Fruit fly (Drosophila melanogaster) whole organism, wandering third instar larva: ENCODE results near the gene wts.

Experiments
- Abd-B ChIP-seq: fragments of >200 bp; optimal IDR thresholded peaks from 2 replicates; lab custom pipeline; 2017; ENCODE audit warnings: missing biosample characterization, missing genetic modification characterization
- CG32264 ChIP-seq: fragments of 200-800 bp; sonication (Bioruptor generic); optimal IDR thresholded peaks from 2 replicates; lab custom pipeline; 2016; ENCODE audit warnings: missing biosample characterization, missing genetic modification characterization
- CG9705 ChIP-seq: fragments of 200-800 bp; sonication (Bioruptor generic); optimal IDR thresholded peaks from 2 replicates; lab custom pipeline; 2018; ENCODE audit warnings: missing biosample characterization, mild to moderate bottlenecking, missing genetic modification characterization
- Dfd ChIP-seq: fragments of >200 bp; optimal IDR thresholded peaks from 2 replicates; lab custom pipeline; 2017; ENCODE audit warnings: missing biosample characterization, missing genetic modification characterization
- Dif ChIP-seq: fragments of 200-275, 200-300 bp; sonication (Bioruptor generic); optimal IDR thresholded peaks from 2 replicates; lab custom pipeline; 2018; ENCODE audit warnings: missing biosample characterization, missing genetic modification characterization; ENCODE audit not compliant: partially characterized antibody
- GATAd ChIP-seq: sonication (Bioruptor generic); optimal IDR thresholded peaks from 2 replicates; lab custom pipeline; 2016; ENCODE audit warnings: missing biosample characterization, missing genetic modification characterization
- HLH106 ChIP-seq: fragments of 200-800 bp; optimal IDR thresholded peaks from 3 replicates; lab custom pipeline; 2019; ENCODE audit warnings: missing biosample characterization, mild to moderate bottlenecking, missing genetic modification characterization, moderate library complexity
- Jra ChIP-seq: sonication (Bioruptor generic); optimal IDR thresholded peaks from 2 replicates; lab custom pipeline; 2016; ENCODE audit warnings: missing biosample characterization, missing genetic modification characterization
- Mio ChIP-seq: sonication (Bioruptor generic); optimal IDR thresholded peaks from 2 replicates; lab custom pipeline; 2016; ENCODE audit warnings: missing biosample characterization, missing genetic modification characterization
- Myc ChIP-seq: fragments of >200 bp; optimal IDR thresholded peaks from 2 replicates; lab custom pipeline; 2017
- N ChIP-seq: fragments of >200 bp; optimal IDR thresholded peaks from 2 replicates; lab custom pipeline; 2018; ENCODE audit warnings: missing biosample characterization, missing external identifiers, missing genetic modification characterization
- OdsH ChIP-seq: fragments of 200-800 bp; sonication (Bioruptor generic); optimal IDR thresholded peaks from 2 replicates; lab custom pipeline; 2016; ENCODE audit warnings: missing biosample characterization, mild to moderate bottlenecking, missing genetic modification characterization
- Rel ChIP-seq, 2 experiments: fragments of 200-800 bp; sonication (Bioruptor generic) in 1 of 2; optimal IDR thresholded peaks; 2 replicates in 1 of 2; 3 replicates in 1 of 2; lab custom pipeline; 2016 to 2019; ENCODE audit warnings: mild to moderate bottlenecking in 2 of 2, missing biosample characterization in 2 of 2, missing genetic modification characterization in 2 of 2, moderate library complexity in 1 of 2
- Sp1 ChIP-seq: fragments of 200-800 bp; sonication (Bioruptor generic); optimal IDR thresholded peaks from 3 replicates; lab custom pipeline; 2019; ENCODE audit warnings: missing biosample characterization, mild to moderate bottlenecking, missing genetic modification characterization, moderate library complexity
- Vsx2 ChIP-seq: fragments of 200-300, 225-300 bp; sonication (Bioruptor generic); optimal IDR thresholded peaks from 2 replicates; lab custom pipeline; 2018; ENCODE audit warnings: missing biosample characterization, missing genetic modification characterization; ENCODE audit not compliant: partially characterized antibody
- br ChIP-seq: fragments of 200-800 bp; sonication (Bioruptor generic); optimal IDR thresholded peaks from 2 replicates; lab custom pipeline; 2016; ENCODE audit warnings: missing biosample characterization, missing genetic modification characterization
- brk ChIP-seq: fragments of 200-800 bp; sonication (Bioruptor generic); optimal IDR thresholded peaks from 2 replicates; lab custom pipeline; 2016; ENCODE audit warnings: missing biosample characterization, mild to moderate bottlenecking, missing genetic modification characterization
- dl ChIP-seq, 2 experiments: fragments of 175-275, 200-275 bp in 1 of 2; fragments of 200-275 bp in 1 of 2; sonication (Bioruptor generic); optimal IDR thresholded peaks; lab custom pipeline; 2018; ENCODE audit warnings: mild to moderate bottlenecking in 2 of 2, missing biosample characterization in 2 of 2, missing genetic modification characterization in 2 of 2, moderate library complexity in 2 of 2; ENCODE audit not compliant: partially characterized antibody in 2 of 2, insufficient read depth in 1 of 2
- dmrt93B ChIP-seq: fragments of 200-800 bp; sonication (Bioruptor generic); optimal IDR thresholded peaks from 2 replicates; lab custom pipeline; 2018; ENCODE audit warnings: missing biosample characterization, mild to moderate bottlenecking, missing genetic modification characterization
- dsf ChIP-seq: sonication (Bioruptor generic); optimal IDR thresholded peaks from 2 replicates; lab custom pipeline; 2016; ENCODE audit warnings: missing biosample characterization, missing genetic modification characterization, borderline replicate concordance
- ey ChIP-seq: fragments of 200-800 bp; sonication (Bioruptor generic); optimal IDR thresholded peaks from 2 replicates; lab custom pipeline; 2016; ENCODE audit warnings: missing biosample characterization, missing genetic modification characterization
- foxo ChIP-seq, 2 experiments: fragments of 200-800 bp; sonication (Bioruptor generic); optimal IDR thresholded peaks; 2 replicates in 1 of 2; 3 replicates in 1 of 2; lab custom pipeline; 2016 to 2017; ENCODE audit warnings: missing biosample characterization in 2 of 2, missing genetic modification characterization in 2 of 2
- fru ChIP-seq: fragments of 200-800 bp; sonication (Bioruptor generic); optimal IDR thresholded peaks from 3 replicates; lab custom pipeline; 2016; ENCODE audit warnings: missing biosample characterization, mild to moderate bottlenecking, missing genetic modification characterization
- h ChIP-seq: fragments of 200-800 bp; sonication (Bioruptor generic); optimal IDR thresholded peaks from 3 replicates; lab custom pipeline; 2016; ENCODE audit warnings: missing biosample characterization, mild to moderate bottlenecking, missing genetic modification characterization
- lola ChIP-seq: fragments of >200 bp; optimal IDR thresholded peaks from 2 replicates; lab custom pipeline; 2017; ENCODE audit warnings: missing biosample characterization, missing genetic modification characterization
- pan ChIP-seq: fragments of >200 bp; optimal IDR thresholded peaks from 2 replicates; lab custom pipeline; 2017
- psq ChIP-seq: fragments of 200-800 bp; sonication (Bioruptor generic); optimal IDR thresholded peaks from 3 replicates; lab custom pipeline; 2017; ENCODE audit warnings: missing biosample characterization, mild to moderate bottlenecking, missing genetic modification characterization, moderate library complexity
- rgr ChIP-seq: fragments of 200-800 bp; sonication (Bioruptor generic); optimal IDR thresholded peaks from 3 replicates; lab custom pipeline; 2016; ENCODE audit warnings: missing biosample characterization, mild to moderate bottlenecking, missing genetic modification characterization
- sv ChIP-seq: fragments of 200-800 bp; sonication (Bioruptor generic); optimal IDR thresholded peaks from 3 replicates; lab custom pipeline; 2016; ENCODE audit warnings: missing biosample characterization, missing genetic modification characterization
- tai ChIP-seq: sonication (Bioruptor generic); optimal IDR thresholded peaks from 2 replicates; lab custom pipeline; 2016; ENCODE audit warnings: missing biosample characterization, missing genetic modification characterization
- usp ChIP-seq: fragments of >200 bp; optimal IDR thresholded peaks from 2 replicates; lab custom pipeline; 2017; ENCODE audit warnings: missing biosample characterization, missing genetic modification characterization
- woc ChIP-seq: sonication (Bioruptor generic); optimal IDR thresholded peaks from 2 replicates; lab custom pipeline; 2016; ENCODE audit warnings: missing biosample characterization, mild to moderate bottlenecking, missing genetic modification characterization

Gene wts

dm6 chr3R:30781116-30781515 lies 25.3 kb downstream of the wts start:
- TF ChIP-seq fru (GFP tag; lab: Kevin White, UChicago), result no peak
- TF ChIP-seq Sp1 (GFP tag; lab: Kevin White, UChicago), result no peak
- TF ChIP-seq Mio, result no peak
- TF ChIP-seq woc (GFP tag; lab: Kevin White, UChicago), result no peak
- no peak for TF ChIP-seq dsf (GFP tag; lab: Kevin White, UChicago)
- TF ChIP-seq foxo (GFP tag; optimal IDR thresholded peaks at IDR 0.05; lab: Kevin White, UChicago), result no peak
- no peak for TF ChIP-seq tai (GFP tag; lab: Kevin White, UChicago)
- no peak for TF ChIP-seq GATAd (GFP tag; lab: Kevin White, UChicago)
- no peak for TF ChIP-seq N (GFP tag; lab: Kevin White, UChicago)
- no peak for TF ChIP-seq h (GFP tag; lab: Kevin White, UChicago)
- TF ChIP-seq dmrt93B (GFP tag; lab: Kevin White, UChicago), result no peak
- TF ChIP-seq OdsH (GFP tag; lab: Kevin White, UChicago), result no peak
- no peak for TF ChIP-seq br (GFP tag; lab: Kevin White, UChicago)
- no peak for TF ChIP-seq brk (GFP tag; lab: Kevin White, UChicago)
- no peak for TF ChIP-seq sv

- TF ChIP-seq usp, result no peak
- TF ChIP-seq Vsx2, result no peak
- TF ChIP-seq pan (lab: Kevin White, UChicago), result no peak
- TF ChIP-seq Jra (GFP tag; lab: Kevin White, UChicago), result no peak
These were observed 26.0 kb downstream of the wts start for dm6 chr3R:30780451-30780850.

dm6 chr3R:30779257-30779656 lies 27.2 kb downstream of the wts start:
- TF ChIP-seq HLH106 (tag; lab: Kevin White, UChicago) (no peak), Rel (GFP tag; optimal IDR thresholded peaks at IDR 0.05; lab: Kevin White, UChicago) (no peak), Rel (tag; optimal IDR thresholded peaks at IDR 0.05; lab: Kevin White, UChicago) (peak; percentile 24), CG9705 (GFP tag; lab: Kevin White, UChicago) (no peak), Vsx2 (no peak)

dm6 chr3R:30775933-30776332 lies 30.5 kb downstream of the wts start:
- TF ChIP-seq Rel (GFP tag; optimal IDR thresholded peaks at IDR 0.05; lab: Kevin White, UChicago), result no peak
- TF ChIP-seq Rel (tag; optimal IDR thresholded peaks at IDR 0.05; lab: Kevin White, UChicago), result no peak
- no peak for TF ChIP-seq Abd-B (GFP tag; lab: Kevin White, UChicago)
- TF ChIP-seq Myc, result no peak
- TF ChIP-seq tai (GFP tag; lab: Kevin White, UChicago), result no peak
- no peak for TF ChIP-seq Vsx2
- no peak for TF ChIP-seq foxo (GFP tag; optimal IDR thresholded peaks at IDR 0.05; lab: Kevin White, UChicago)
- TF ChIP-seq, all 38 proteins: peak for 0

- no peak for TF ChIP-seq woc (GFP tag; lab: Kevin White, UChicago)
- peak; percentile 5 for TF ChIP-seq rgr
These were observed 31.2 kb downstream of the wts start for dm6 chr3R:30775249-30775648.

- TF ChIP-seq Rel (GFP tag; optimal IDR thresholded peaks at IDR 0.05; lab: Kevin White, UChicago) (no peak), Rel (tag; optimal IDR thresholded peaks at IDR 0.05; lab: Kevin White, UChicago) (no peak), HLH106 (tag; lab: Kevin White, UChicago) (peak; percentile 33), Myc (no peak), dmrt93B (GFP tag; lab: Kevin White, UChicago) (no peak), rgr (no peak), Dif (GFP tag; lab: Kevin White, UChicago) (no peak), Vsx2 (no peak), Dfd (GFP tag; lab: Kevin White, UChicago) (no peak), psq (GFP tag; lab: Kevin White, UChicago) (peak; percentile 57), tai (GFP tag; lab: Kevin White, UChicago) (no peak), pan (lab: Kevin White, UChicago) (no peak), usp (no peak), h (GFP tag; lab: Kevin White, UChicago) (peak; percentile 17), ey (GFP tag; lab: Kevin White, UChicago) (no peak), dl (GFP tag; optimal IDR thresholded peaks at IDR 0.05; lab: Kevin White, UChicago; ENCODE audit: insufficient read depth in 1 of 2, partially characterized antibody in 2 of 2) (no peak), Jra (GFP tag; lab: Kevin White, UChicago) (no peak), CG32264 (GFP tag; lab: Kevin White, UChicago) (no peak), CG9705 (GFP tag; lab: Kevin White, UChicago) (no peak), Sp1 (GFP tag; lab: Kevin White, UChicago) (no peak), lola (GFP tag; lab: Kevin White, UChicago) (no peak), foxo (GFP tag; optimal IDR thresholded peaks at IDR 0.05; lab: Kevin White, UChicago) (peak in 1 of 2 experiments; percentile 16), fru (GFP tag; lab: Kevin White, UChicago) (peak; percentile 3), dsf (GFP tag; lab: Kevin White, UChicago) (no peak)
These were observed 33.5 kb downstream of the wts start for dm6 chr3R:30772779-30773546.
